Fruit fly (Drosophila melanogaster): Measurements from ENCODE around the gene Scsalpha1.
A peak's percentile ranks its signal among the peaks of the same experiment; 100 is the strongest.

The Scsalpha1 gene

dm6 chr3L:3855194-3855980 is 41.4 kb downstream of the Scsalpha1 start (continued):
- TF ChIP-seq CG17912 (GFP tag; optimal IDR thresholded peaks at IDR 0.05), result no peak
- TF ChIP-seq fd3F (GFP tag; optimal IDR thresholded peaks at IDR 0.05), result no peak
- no peak for TF ChIP-seq nom (GFP tag; optimal IDR thresholded peaks at IDR 0.05)
- TF ChIP-seq CG18619 (GFP tag; optimal IDR thresholded peaks at IDR 0.05), result peak; percentile 21
- TF ChIP-seq btn (GFP tag; optimal IDR thresholded peaks at IDR 0.05), result no peak
- TF ChIP-seq ATbp (GFP tag; optimal IDR thresholded peaks at IDR 0.05), result peak; percentile 45
- TF ChIP-seq Antp (GFP tag; optimal IDR thresholded peaks at IDR 0.05), result no peak
- TF ChIP-seq Ada2b (GFP tag; IDR thresholded peaks at IDR 0.05), result no peak
- peak; percentile 19 for TF ChIP-seq CG1233 (GFP tag; optimal IDR thresholded peaks at IDR 0.05)
- TF ChIP-seq B-H2 (GFP tag; optimal IDR thresholded peaks at IDR 0.05), result no peak
- TF ChIP-seq Nf-YB (GFP tag; optimal IDR thresholded peaks at IDR 0.05), result peak; percentile 82
- TF ChIP-seq ash1 (GFP tag; optimal IDR thresholded peaks at IDR 0.05), result no peak
- TF ChIP-seq CG6254 (GFP tag; optimal IDR thresholded peaks at IDR 0.05), result peak; percentile 64
- no peak for TF ChIP-seq Tbp (GFP tag; optimal IDR thresholded peaks at IDR 0.05)
- TF ChIP-seq bab2 (GFP tag; optimal IDR thresholded peaks at IDR 0.05), result no peak
- no peak for TF ChIP-seq Drgx (GFP tag; IDR thresholded peaks at IDR 0.05)
- TF ChIP-seq CG11696 (GFP tag; IDR thresholded peaks at IDR 0.05), result 0 out of 2 replicates have a peak, but pooled peaks have one; percentile 22
- TF ChIP-seq Asciz (GFP tag; optimal IDR thresholded peaks at IDR 0.05), result peak; percentile 3
- peak; percentile 13 for TF ChIP-seq org-1 (GFP tag; optimal IDR thresholded peaks at IDR 0.05)
- peak; percentile 77 for TF ChIP-seq nmo (GFP tag; optimal IDR thresholded peaks at IDR 0.05)
- TF ChIP-seq CG4360 (GFP tag; IDR thresholded peaks at IDR 0.05), result peak; percentile 90
- peak; percentile 80 for TF ChIP-seq gem (tag; optimal IDR thresholded peaks at IDR 0.05)
- peak; percentile 15 for TF ChIP-seq CG9437 (GFP tag; optimal IDR thresholded peaks at IDR 0.05)
- TF ChIP-seq CG4854 (GFP tag; optimal IDR thresholded peaks at IDR 0.05), result no peak
- TF ChIP-seq CG32772 (GFP tag; IDR thresholded peaks at IDR 0.05), result peak; percentile 46; the same call in 1 of the 2 replicates
- no peak for TF ChIP-seq CG7928 (GFP tag; optimal IDR thresholded peaks at IDR 0.05)
- TF ChIP-seq CG4820 (GFP tag; optimal IDR thresholded peaks at IDR 0.05), result peak; percentile 43
- TF ChIP-seq zfh2 (GFP tag; optimal IDR thresholded peaks at IDR 0.05), result no peak
- TF ChIP-seq bbx (GFP tag; IDR thresholded peaks at IDR 0.05; ENCODE audit: partially characterized antibody), result no peak
- TF ChIP-seq CG8388 (GFP tag; optimal IDR thresholded peaks at IDR 0.05), result peak; percentile 68
- TF ChIP-seq CG7839 (tag; optimal IDR thresholded peaks at IDR 0.05), result peak; percentile 49
- TF ChIP-seq CG11398 (GFP tag; optimal IDR thresholded peaks at IDR 0.05), result no peak
- no peak for TF ChIP-seq Hmx (GFP tag; optimal IDR thresholded peaks at IDR 0.05)
- peak; percentile 68 for TF ChIP-seq CG17328 (GFP tag; IDR thresholded peaks at IDR 0.05)
- no peak for TF ChIP-seq tap (tag; optimal IDR thresholded peaks at IDR 0.05)
- TF ChIP-seq Neu2 (GFP tag; optimal IDR thresholded peaks at IDR 0.05; ENCODE audit: borderline replicate concordance), result no peak
- TF ChIP-seq CG8290 (GFP tag; optimal IDR thresholded peaks at IDR 0.05), result peak; percentile 9
- no peak for TF ChIP-seq CG8290 (tag; optimal IDR thresholded peaks at IDR 0.05)
- no peak for TF ChIP-seq Dref (GFP tag; IDR thresholded peaks at IDR 0.05)
- peak; percentile 83 for TF ChIP-seq scrt (GFP tag; optimal IDR thresholded peaks at IDR 0.05)
- peak; percentile 75 for TF ChIP-seq CG14710 (tag; optimal IDR thresholded peaks at IDR 0.05)
- TF ChIP-seq Ptx1 (GFP tag; IDR thresholded peaks at IDR 0.05), result peak; percentile 46; the same call in 1 of the 2 replicates
- TF ChIP-seq toy (GFP tag; IDR thresholded peaks at IDR 0.05), result no peak
- no peak for TF ChIP-seq MTF-1 (GFP tag; optimal IDR thresholded peaks at IDR 0.05; ENCODE audit: borderline replicate concordance)
- no peak for TF ChIP-seq emc (GFP tag; optimal IDR thresholded peaks at IDR 0.05)
- TF ChIP-seq Dad (GFP tag; optimal IDR thresholded peaks at IDR 0.05), result no peak
- no peak for TF ChIP-seq corto (GFP tag; optimal IDR thresholded peaks at IDR 0.05)
- TF ChIP-seq Blimp-1 (GFP tag; optimal IDR thresholded peaks at IDR 0.05), result peak; percentile 61
- TF ChIP-seq yki (optimal IDR thresholded peaks at IDR 0.05), result no peak
- peak; percentile 20; the same call in 1 of the 2 replicates for TF ChIP-seq CG10366 (GFP tag; IDR thresholded peaks at IDR 0.05)

All from whole organism, embryonic.